Fruit fly (Drosophila melanogaster) Kc167 (cell line): ENCODE results near the gene Dbx.

Experiments used
- Myc ChIP-seq: fragments of >200 bp; optimal IDR thresholded peaks from 2 replicates; lab custom pipeline; 2017; ENCODE audit warnings: missing external identifiers
- psq ChIP-seq: fragments of >200 bp; optimal IDR thresholded peaks from 2 replicates; lab custom pipeline; 2017; ENCODE audit warnings: missing external identifiers

DNA sequence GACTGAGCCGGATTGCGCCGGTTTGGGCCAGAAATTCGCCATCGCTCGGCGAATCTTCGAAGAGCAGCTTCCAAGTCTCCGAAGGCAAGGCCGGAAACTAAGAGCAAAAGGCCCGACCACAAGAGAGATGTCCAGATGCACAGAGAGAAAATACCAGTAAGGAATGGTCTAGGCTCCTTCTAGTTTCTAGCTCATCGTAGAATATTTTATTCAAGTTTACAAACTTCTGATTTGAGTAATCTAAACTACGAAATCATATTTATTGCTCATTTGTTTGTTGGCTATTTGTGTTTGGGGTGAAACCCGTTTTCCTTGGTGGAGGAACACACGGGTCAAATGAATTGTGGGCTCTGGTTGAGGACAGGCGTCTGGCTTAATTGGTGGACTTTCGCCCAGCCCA, 16.4 kb downstream of the Dbx start:
- TF ChIP-seq Myc (lab: Kevin White, UChicago) = no peak
- TF ChIP-seq psq (lab: Kevin White, UChicago) = no peak
